Fruit fly (Drosophila melanogaster): Measurements from ENCODE around the gene kmg.

Gene kmg

DNA sequence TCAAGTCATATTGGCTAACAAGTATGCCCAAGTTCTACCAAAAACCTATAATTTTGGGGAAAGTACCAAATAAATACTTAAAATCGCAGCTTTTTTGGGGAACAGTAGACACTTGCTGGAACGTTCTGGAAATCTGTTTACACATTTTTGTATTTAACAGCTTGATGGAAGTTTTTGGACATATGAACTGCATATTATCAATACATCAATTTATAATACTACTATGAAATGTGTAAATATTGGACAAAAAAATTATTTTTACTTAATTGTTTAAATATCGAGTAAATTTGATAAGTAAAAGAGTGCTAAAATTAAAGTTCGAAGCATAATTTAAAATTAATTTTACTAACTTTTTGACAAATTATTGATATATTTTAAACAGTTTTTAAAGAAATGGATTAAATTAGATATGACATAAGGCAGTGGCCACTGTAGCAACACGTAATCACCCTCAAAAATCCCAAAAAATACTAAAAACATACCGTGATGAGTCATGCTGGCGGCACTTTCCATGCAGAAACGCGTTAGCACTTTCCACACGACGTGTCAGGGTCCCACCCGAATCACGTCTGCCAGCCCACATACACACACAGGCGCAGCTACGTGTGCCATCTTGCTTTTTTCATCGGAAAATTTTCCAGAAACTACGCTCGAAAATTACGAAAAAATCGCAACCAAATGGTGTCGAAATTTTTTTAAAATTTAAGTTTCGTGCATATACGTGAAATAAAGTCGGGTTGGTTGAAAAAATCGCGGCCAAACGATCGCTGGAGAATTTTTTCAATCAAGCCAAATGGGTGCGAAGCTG, 4.9 kb downstream of the kmg start, which contains the start of gene Sirt1 (continued):
- TF ChIP-seq CG12219 (GFP tag; optimal IDR thresholded peaks at IDR 0.05), result peak; percentile 16
- TF ChIP-seq CG6175 (GFP tag; IDR thresholded peaks at IDR 0.05), result 0 out of 3 replicates have a peak, but pooled peaks have one; percentile 36
- TF ChIP-seq insv (GFP tag; optimal IDR thresholded peaks at IDR 0.05), result peak in 1 of 2 experiments; percentile 60
- TF ChIP-seq CG4820 (GFP tag; optimal IDR thresholded peaks at IDR 0.05), result peak; percentile 83
- TF ChIP-seq CG3847 (GFP tag; IDR thresholded peaks at IDR 0.05), result peak; percentile 84
- TF ChIP-seq stc (GFP tag; IDR thresholded peaks at IDR 0.05), result peak; percentile 50; the same call in 1 of the 2 replicates
- TF ChIP-seq CG8359 (GFP tag; optimal IDR thresholded peaks at IDR 0.05; ENCODE audit: borderline replicate concordance), result peak; percentile 39
- TF ChIP-seq nerfin-2 (GFP tag; IDR thresholded peaks at IDR 0.05; ENCODE audit: partially characterized antibody), result no peak
- no peak for TF ChIP-seq wek (GFP tag; optimal IDR thresholded peaks at IDR 0.05)
- no peak for TF ChIP-seq otp (GFP tag; IDR thresholded peaks at IDR 0.05)
- no peak for TF ChIP-seq CG1832 (GFP tag; optimal IDR thresholded peaks at IDR 0.05)
- TF ChIP-seq CG14860 (GFP tag; IDR thresholded peaks at IDR 0.05; ENCODE audit: partially characterized antibody), result no peak
- TF ChIP-seq Nf-YA (GFP tag; IDR thresholded peaks at IDR 0.05), result no peak
- TF ChIP-seq CG12659 (GFP tag; optimal IDR thresholded peaks at IDR 0.05), result peak; percentile 93
- no peak for TF ChIP-seq kni (GFP tag; optimal IDR thresholded peaks at IDR 0.05)
- no peak for TF ChIP-seq luna (GFP tag; optimal IDR thresholded peaks at IDR 0.05)
- peak; percentile 66 for TF ChIP-seq CG11723 (GFP tag; optimal IDR thresholded peaks at IDR 0.05)
- no peak for TF ChIP-seq sna (GFP tag; IDR thresholded peaks at IDR 0.05; ENCODE audit: partially characterized antibody)
- peak; percentile 94 for TF ChIP-seq tio (GFP tag; optimal IDR thresholded peaks at IDR 0.05)
- 0 out of 2 replicates have a peak, but pooled peaks have one; percentile 21 for TF ChIP-seq CG16779 (GFP tag; IDR thresholded peaks at IDR 0.05)
- TF ChIP-seq CG12744 (GFP tag; optimal IDR thresholded peaks at IDR 0.05), result no peak
- peak; percentile 86 for TF ChIP-seq CG11093 (GFP tag; IDR thresholded peaks at IDR 0.05)
- no peak for TF ChIP-seq sima (GFP tag; optimal IDR thresholded peaks at IDR 0.05)
- TF ChIP-seq CoRest (tag; optimal IDR thresholded peaks at IDR 0.05), result peak; percentile 98
- TF ChIP-seq Meics (GFP tag; optimal IDR thresholded peaks at IDR 0.05), result peak; percentile 91
- peak; percentile 67 for TF ChIP-seq CG4730 (GFP tag; IDR thresholded peaks at IDR 0.05)
- peak; percentile 16 for TF ChIP-seq Hand (GFP tag; optimal IDR thresholded peaks at IDR 0.05)
- TF ChIP-seq Usf (GFP tag; optimal IDR thresholded peaks at IDR 0.05), result peak; percentile 88
- TF ChIP-seq CG18011 (GFP tag; optimal IDR thresholded peaks at IDR 0.05), result peak; percentile 47
- TF ChIP-seq CG8089 (GFP tag; optimal IDR thresholded peaks at IDR 0.05), result peak; percentile 4
- peak; percentile 35 for TF ChIP-seq chn (GFP tag; optimal IDR thresholded peaks at IDR 0.05)
- TF ChIP-seq onecut (GFP tag; IDR thresholded peaks at IDR 0.05), result peak; percentile 51
- peak; percentile 26 for TF ChIP-seq Jarid2 (GFP tag; optimal IDR thresholded peaks at IDR 0.05)
- peak; percentile 65 for TF ChIP-seq Fer1 (GFP tag; optimal IDR thresholded peaks at IDR 0.05)
- TF ChIP-seq rib (GFP tag; IDR thresholded peaks at IDR 0.05), result no peak
- no peak for TF ChIP-seq pb (GFP tag; optimal IDR thresholded peaks at IDR 0.05)
- peak; percentile 34 for TF ChIP-seq HmgZ (tag; optimal IDR thresholded peaks at IDR 0.05)
- TF ChIP-seq ems (GFP tag; optimal IDR thresholded peaks at IDR 0.05), result no peak
- peak; percentile 43 for TF ChIP-seq CG34376 (GFP tag; optimal IDR thresholded peaks at IDR 0.05)
- peak; percentile 73 for TF ChIP-seq Elba2 (GFP tag; optimal IDR thresholded peaks at IDR 0.05)
- TF ChIP-seq jing (GFP tag; optimal IDR thresholded peaks at IDR 0.05), result peak; percentile 48
- TF ChIP-seq pita (GFP tag; optimal IDR thresholded peaks at IDR 0.05), result no peak
- TF ChIP-seq Xrp1 (GFP tag; IDR thresholded peaks at IDR 0.05), result peak; percentile 80
- TF ChIP-seq abd-A (tag; optimal IDR thresholded peaks at IDR 0.05), result no peak
- TF ChIP-seq CG14014 (GFP tag; IDR thresholded peaks at IDR 0.05), result peak; percentile 74; the same call in 1 of the 2 replicates
- peak; percentile 100 for TF ChIP-seq YL-1 (GFP tag; optimal IDR thresholded peaks at IDR 0.05)
- TF ChIP-seq BtbVII (GFP tag; optimal IDR thresholded peaks at IDR 0.05), result peak; percentile 53
- TF ChIP-seq CG4617 (GFP tag; optimal IDR thresholded peaks at IDR 0.05; ENCODE audit: borderline replicate concordance), result peak; percentile 45

All from whole organism, embryonic.